Worm (Caenorhabditis elegans): ENCODE measurements around the gene maa-1.

ce11 chrIII:11849590-11849989 lies 27.3 kb upstream of the maa-1 start:
- TF ChIP-seq snpc-4 (tag; optimal IDR thresholded peaks at IDR 0.05) (no peak), lin-39 (tag; optimal IDR thresholded peaks at IDR 0.05) (no peak), nhr-237 (tag; optimal IDR thresholded peaks at IDR 0.05) (no peak), nhr-77 (tag; optimal IDR thresholded peaks at IDR 0.05) (no peak)

Measured in whole organism, L3 larva.